Fruit fly (Drosophila melanogaster) whole organism: ENCODE results near the gene LanA.

ENCODE experiments used
- EcR ChIP-seq, 2 experiments: fragments of >200 bp; optimal IDR thresholded peaks; 2 replicates each; lab custom pipeline; 2017; ENCODE audit warnings: missing biosample characterization in 2 of 2, missing genetic modification characterization in 2 of 2, missing genetic modification reagents in 2 of 2
- psq ChIP-seq: fragments of >200 bp; optimal IDR thresholded peaks from 2 replicates; lab custom pipeline; 2017

- TF ChIP-seq psq (lab: Kevin White, UChicago) (no peak), EcR (GFP tag; optimal IDR thresholded peaks at IDR 0.05; lab: Kevin White, UChicago) (no peak)
Observed at dm6 chr3L:6188995-6189927, 28.6 kb downstream of the LanA start, which contains the start of the genes D19A and CG7386.
